Worm (Caenorhabditis elegans) whole organism, young adult: Measurements from ENCODE around the gene sna-3.

Source experiments
- B0261.1 ChIP-seq: sonication (generic microtip); optimal IDR thresholded peaks from 2 replicates; lab custom pipeline; 2016; ENCODE audit warnings: mild to moderate bottlenecking, missing genetic modification characterization, moderate library complexity, missing compliant biosample characterization
- B0336.3 ChIP-seq: fragments of 200-800 bp; sonication (Bioruptor generic); IDR thresholded peaks from 2 replicates; pipeline ENCODE4 v1.3.6; 2022; ENCODE audit warnings: missing genetic modification characterization, missing compliant biosample characterization
- C06A6.2 ChIP-seq: fragments of 200-800 bp; sonication (Bioruptor generic); conservative IDR thresholded peaks from 2 replicates; pipeline ENCODE4 v1.3.6; 2022; ENCODE audit warnings: missing genetic modification characterization, missing compliant biosample characterization
- C17E4.6 ChIP-seq: fragments of 200-800 bp; sonication (Bioruptor generic); IDR thresholded peaks from 2 replicates; pipeline ENCODE4 v1.3.6; 2022; ENCODE audit warnings: missing genetic modification reagents, missing genetic modification characterization, missing compliant biosample characterization
- F39B2.1 ChIP-seq: fragments of 200-800 bp; sonication (Bioruptor generic); IDR thresholded peaks from 2 replicates; pipeline ENCODE4 v1.3.6; 2022; ENCODE audit warnings: missing genetic modification reagents, missing genetic modification characterization, missing compliant biosample characterization
- F52B5.7 ChIP-seq: sonication (generic microtip); optimal IDR thresholded peaks from 2 replicates; lab custom pipeline; 2016; ENCODE audit warnings: mild to moderate bottlenecking, missing genetic modification characterization, missing compliant biosample characterization
- F57A8.1 ChIP-seq: fragments of 200-800 bp; sonication (Bioruptor generic); optimal IDR thresholded peaks from 2 replicates; lab custom pipeline; 2018; ENCODE audit warnings: mild to moderate bottlenecking, missing genetic modification characterization, moderate library complexity, missing compliant biosample characterization
- T07F8.4 ChIP-seq: sonication (generic microtip); optimal IDR thresholded peaks from 2 replicates; lab custom pipeline; 2016; ENCODE audit warnings: mild to moderate bottlenecking, missing genetic modification characterization, moderate library complexity, missing compliant biosample characterization
- Y53F4B.3 ChIP-seq: fragments of 200-800 bp; sonication (Bioruptor generic); IDR thresholded peaks from 2 replicates; pipeline ENCODE4 v1.3.6; 2022; ENCODE audit warnings: missing genetic modification reagents, missing genetic modification characterization, missing compliant biosample characterization
- Y53G8AR.9 ChIP-seq: fragments of 200-800 bp; sonication (Bioruptor generic); conservative IDR thresholded peaks from 2 replicates; pipeline ENCODE4 v1.3.6; 2022; ENCODE audit warnings: missing genetic modification reagents, missing genetic modification characterization, missing compliant biosample characterization
- Y67H2A.10 ChIP-seq: fragments of 200-800 bp; sonication (Bioruptor generic); conservative IDR thresholded peaks from 2 replicates; pipeline ENCODE4 v1.3.6; 2022; ENCODE audit warnings: missing genetic modification reagents, missing genetic modification characterization, missing compliant biosample characterization
- Y79H2A.3 ChIP-seq: fragments of 200-800 bp; sonication (Bioruptor generic); conservative IDR thresholded peaks from 2 replicates; pipeline ENCODE4 v1.3.6; 2022; ENCODE audit warnings: missing genetic modification reagents, missing genetic modification characterization, missing compliant biosample characterization
- ama-1 ChIP-seq, 3 experiments: fragments of 150-350 bp in 1 of 3; sonication (generic microtip) in 2 of 3; optimal IDR thresholded peaks; 2 replicates each; lab custom pipeline; 2014 to 2018; ENCODE audit warnings: missing biosample characterization in 2 of 3, missing genetic modification characterization in 2 of 3, missing genetic modification reagents in 2 of 3
- aptf-2 ChIP-seq: fragments of 200-800 bp; sonication (Bioruptor generic); conservative IDR thresholded peaks from 2 replicates; pipeline ENCODE4 v1.3.6; 2022; ENCODE audit warnings: missing genetic modification reagents, missing genetic modification characterization, missing compliant biosample characterization
- aptf-3 ChIP-seq: fragments of 200-800 bp; sonication (Bioruptor generic); IDR thresholded peaks from 2 replicates; pipeline ENCODE4 v1.3.6; 2022; ENCODE audit warnings: missing genetic modification characterization, missing compliant biosample characterization
- ccch-3 ChIP-seq: fragments of 200-800 bp; sonication (Bioruptor generic); optimal IDR thresholded peaks from 2 replicates; lab custom pipeline; 2018; ENCODE audit warnings: mild to moderate bottlenecking, missing genetic modification characterization, missing compliant biosample characterization
- cebp-1 ChIP-seq, 2 experiments: fragments of 200-800 bp in 1 of 2; sonication (Bioruptor generic) in 1 of 2; sonication (generic microtip) in 1 of 2; IDR thresholded peaks in 1 of 2; optimal IDR thresholded peaks in 1 of 2; 2 replicates each; pipeline versions ENCODE4 v1.3.6 to Lab custom; 2017 to 2022; ENCODE audit warnings: missing compliant biosample characterization in 2 of 2, missing genetic modification characterization in 2 of 2, mild to moderate bottlenecking in 1 of 2, missing genetic modification reagents in 1 of 2, moderate library complexity in 1 of 2
- cebp-2 ChIP-seq: fragments of 200-800 bp; sonication (Bioruptor generic); IDR thresholded peaks from 2 replicates; pipeline ENCODE4 v1.3.6; 2022; ENCODE audit warnings: missing genetic modification characterization, missing compliant biosample characterization
- ceh-40 ChIP-seq: fragments of 200-800 bp; sonication (Bioruptor generic); IDR thresholded peaks from 2 replicates; pipeline ENCODE4 v1.3.6; 2022; ENCODE audit warnings: missing genetic modification characterization, missing compliant biosample characterization
- dox-1 ChIP-seq: fragments of 200-800 bp; sonication (Bioruptor generic); IDR thresholded peaks from 2 replicates; pipeline ENCODE4 v1.3.6; 2022; ENCODE audit warnings: missing genetic modification reagents, missing genetic modification characterization, missing compliant biosample characterization
- efl-1 ChIP-seq: fragments of 150-350 bp; optimal IDR thresholded peaks from 2 replicates; lab custom pipeline; 2014; ENCODE audit warnings: missing biosample characterization, missing genetic modification reagents, missing genetic modification characterization
- egl-18 ChIP-seq: fragments of 200-800 bp; sonication (Bioruptor generic); IDR thresholded peaks from 2 replicates; pipeline ENCODE4 v1.3.6; 2022; ENCODE audit warnings: missing genetic modification reagents, missing genetic modification characterization, missing compliant biosample characterization
- hlh-12 ChIP-seq: sonication (generic microtip); optimal IDR thresholded peaks from 2 replicates; lab custom pipeline; 2016; ENCODE audit warnings: missing genetic modification characterization, missing compliant biosample characterization
- hmg-1.2 ChIP-seq: fragments of 200-800 bp; sonication (Bioruptor generic); IDR thresholded peaks from 2 replicates; pipeline ENCODE4 v1.3.6; 2022; ENCODE audit warnings: missing genetic modification reagents, missing genetic modification characterization, missing compliant biosample characterization
- let-526 ChIP-seq: fragments of 200-800 bp; sonication (Bioruptor generic); IDR thresholded peaks from 2 replicates; pipeline ENCODE4 v1.3.6; 2022; ENCODE audit warnings: missing genetic modification reagents, missing genetic modification characterization, missing compliant biosample characterization
- lin-26 ChIP-seq: fragments of 200-800 bp; sonication (Bioruptor generic); IDR thresholded peaks from 2 replicates; pipeline ENCODE4 v1.3.6; 2022; ENCODE audit warnings: missing genetic modification reagents, missing genetic modification characterization, missing compliant biosample characterization
- lin-40 ChIP-seq: sonication (generic microtip); optimal IDR thresholded peaks from 2 replicates; lab custom pipeline; 2016; ENCODE audit warnings: missing genetic modification characterization, mild to moderate bottlenecking, missing compliant biosample characterization, missing genotype, missing genetic modification reagents
- madf-8 ChIP-seq: fragments of 200-800 bp; sonication (Bioruptor generic); conservative IDR thresholded peaks from 2 replicates; pipeline ENCODE4 v1.3.6; 2022; ENCODE audit warnings: missing genetic modification reagents, missing genetic modification characterization, missing compliant biosample characterization
- mes-4 ChIP-seq: sonication (generic microtip); optimal IDR thresholded peaks from 2 replicates; lab custom pipeline; 2016; ENCODE audit warnings: missing genotype, missing genetic modification characterization, missing compliant biosample characterization
- nfya-2 ChIP-seq: fragments of 200-800 bp; sonication (Bioruptor generic); IDR thresholded peaks from 2 replicates; pipeline ENCODE4 v1.3.6; 2022; ENCODE audit warnings: missing genetic modification reagents, missing genetic modification characterization, missing compliant biosample characterization
- nfyb-1 ChIP-seq: fragments of 200-800 bp; sonication (Bioruptor generic); IDR thresholded peaks from 2 replicates; pipeline ENCODE4 v1.3.6; 2022; ENCODE audit warnings: missing genetic modification reagents, missing genetic modification characterization, missing compliant biosample characterization
- nhr-120 ChIP-seq: fragments of 200-800 bp; sonication (Bioruptor generic); IDR thresholded peaks from 2 replicates; pipeline ENCODE4 v1.3.6; 2022; ENCODE audit warnings: missing genetic modification characterization, missing compliant biosample characterization
- nhr-90 ChIP-seq: sonication (generic microtip); optimal IDR thresholded peaks from 2 replicates; lab custom pipeline; 2016; ENCODE audit warnings: missing genotype, mild to moderate bottlenecking, missing genetic modification characterization, missing compliant biosample characterization
- rec-8 ChIP-seq, 2 experiments: sonication (generic microtip); optimal IDR thresholded peaks; 2 replicates each; lab custom pipeline; 2016; ENCODE audit warnings: mild to moderate bottlenecking in 2 of 2, missing genetic modification characterization in 2 of 2, missing genetic modification reagents in 2 of 2, missing genotype in 2 of 2, missing biosample characterization in 1 of 2, missing compliant biosample characterization in 1 of 2, moderate library complexity in 1 of 2
- tlf-1 ChIP-seq: fragments of 200-800 bp; sonication (Bioruptor generic); optimal IDR thresholded peaks from 2 replicates; lab custom pipeline; 2018; ENCODE audit warnings: mild to moderate bottlenecking, missing genetic modification characterization, missing compliant biosample characterization
- unc-130 ChIP-seq: sonication (generic microtip); optimal IDR thresholded peaks from 2 replicates; lab custom pipeline; 2016; ENCODE audit warnings: missing genetic modification reagents, missing genetic modification characterization, missing compliant biosample characterization
- zfh-2 ChIP-seq: fragments of 200-800 bp; sonication (Bioruptor generic); conservative IDR thresholded peaks from 2 replicates; pipeline ENCODE4 v1.3.6; 2022; ENCODE audit warnings: missing genetic modification reagents, missing genetic modification characterization, missing compliant biosample characterization
- zim-3 ChIP-seq: sonication (generic microtip); optimal IDR thresholded peaks from 2 replicates; lab custom pipeline; 2017; ENCODE audit warnings: mild to moderate bottlenecking, missing genetic modification characterization, moderate library complexity, missing compliant biosample characterization
- ztf-18 ChIP-seq: sonication (generic microtip); optimal IDR thresholded peaks from 2 replicates; lab custom pipeline; 2016; ENCODE audit warnings: missing genotype, mild to moderate bottlenecking, missing genetic modification characterization, missing compliant biosample characterization
- ztf-22 ChIP-seq: fragments of 200-800 bp; sonication (Bioruptor generic); optimal IDR thresholded peaks from 2 replicates; lab custom pipeline; 2018; ENCODE audit warnings: mild to moderate bottlenecking, missing genetic modification characterization, moderate library complexity, missing compliant biosample characterization
- ztf-28 ChIP-seq: fragments of 200-800 bp; sonication (Bioruptor generic); IDR thresholded peaks from 2 replicates; pipeline ENCODE4 v1.3.6; 2022; ENCODE audit warnings: missing genetic modification reagents, missing genetic modification characterization, missing compliant biosample characterization
- ztf-6 ChIP-seq: fragments of 200-800 bp; sonication (Bioruptor generic); IDR thresholded peaks from 2 replicates; pipeline ENCODE4 v1.3.6; 2022; ENCODE audit warnings: missing genetic modification reagents, missing genetic modification characterization, missing compliant biosample characterization

The sna-3 gene

ce11 chrIII:6215943-6216342 lies 9.9 kb upstream of the sna-3 start:
- TF ChIP-seq efl-1 (GFP tag; lab: Kevin White, UChicago) (no peak), Y79H2A.3 (GFP tag; lab: Robert Waterston, UW) (no peak), B0261.1 (tag; lab: Kevin White, UChicago) (no peak), mes-4 (tag; lab: Kevin White, UChicago) (no peak), lin-26 (GFP tag; lab: Robert Waterston, UW) (no peak), C06A6.2 (GFP tag; lab: Robert Waterston, UW) (no peak), ztf-28 (GFP tag; lab: Robert Waterston, UW) (no peak), aptf-3 (GFP tag; lab: Robert Waterston, UW) (no peak), ztf-22 (GFP tag; lab: Kevin White, UChicago) (no peak), hmg-1.2 (GFP tag; lab: Robert Waterston, UW) (no peak), ceh-40 (no peak), Y53F4B.3 (GFP tag; lab: Robert Waterston, UW) (no peak), aptf-2 (GFP tag; lab: Robert Waterston, UW) (no peak), unc-130 (GFP tag; lab: Kevin White, UChicago) (no peak), ccch-3 (no peak), tlf-1 (GFP tag; lab: Kevin White, UChicago) (no peak), zim-3 (tag; lab: Kevin White, UChicago) (no peak), nhr-120 (GFP tag; lab: Robert Waterston, UW) (no peak), cebp-1 (GFP tag; IDR thresholded peaks at IDR 0.05; lab: Robert Waterston, UW) (no peak), cebp-1 (tag; optimal IDR thresholded peaks at IDR 0.05; lab: Kevin White, UChicago) (no peak)

- TF ChIP-seq ztf-18 (tag; lab: Kevin White, UChicago): no peak
- no peak for TF ChIP-seq ztf-22 (GFP tag; lab: Kevin White, UChicago)
- TF ChIP-seq F57A8.1 (GFP tag; lab: Kevin White, UChicago): no peak
- no peak for TF ChIP-seq egl-18 (GFP tag; lab: Robert Waterston, UW)
- TF ChIP-seq ztf-6: no peak
- no peak for TF ChIP-seq B0336.3 (GFP tag; lab: Robert Waterston, UW)
- TF ChIP-seq, all 124 proteins: peak for 0
These were observed 9.5 kb upstream of the sna-3 start, which contains the start of gene C23G10.11 for ce11 chrIII:6215476-6215875. Gene C23G10.11, minus strand, starts transcription at chrIII:6215576.

- TF ChIP-seq rec-8 (tag; optimal IDR thresholded peaks at IDR 0.05; lab: Kevin White, UChicago): no peak
These were observed 7.9 kb upstream of the sna-3 start, which contains the start of gene C23G10.10 for ce11 chrIII:6213915-6214314. Gene C23G10.10, minus strand, starts transcription at chrIII:6214015.

ce11 chrIII:6210215-6210822 lies 4.3 kb upstream of the sna-3 start:
- no peak for TF ChIP-seq nfyb-1
- no peak; the same call in 1 of the 2 replicates for TF ChIP-seq Y53G8AR.9 (GFP tag; lab: Robert Waterston, UW)
- TF ChIP-seq F52B5.7: no peak
- 0 out of 2 replicates have a peak, but pooled peaks have one; percentile 36 for TF ChIP-seq nfya-2 (GFP tag; lab: Robert Waterston, UW)
- no peak for TF ChIP-seq nhr-90
- no peak for TF ChIP-seq ama-1 (optimal IDR thresholded peaks at IDR 0.05; lab: Kevin White, UChicago)
- peak in 1 of 2 experiments; percentile 35 for TF ChIP-seq ama-1 (GFP tag; optimal IDR thresholded peaks at IDR 0.05; lab: Kevin White, UChicago)
- no peak for TF ChIP-seq lin-40 (tag; lab: Kevin White, UChicago)
- TF ChIP-seq cebp-2 (GFP tag; lab: Robert Waterston, UW): no peak
- no peak; the same call in 1 of the 2 replicates for TF ChIP-seq dox-1
- no peak for TF ChIP-seq F39B2.1 (GFP tag; lab: Robert Waterston, UW)
- peak; percentile 86 for TF ChIP-seq hmg-1.2 (GFP tag; lab: Robert Waterston, UW)
- no peak for TF ChIP-seq zfh-2 (GFP tag; lab: Robert Waterston, UW)
- no peak for TF ChIP-seq T07F8.4
- TF ChIP-seq hlh-12 (tag; lab: Kevin White, UChicago): no peak
- TF ChIP-seq egl-18 (GFP tag; lab: Robert Waterston, UW): no peak
- TF ChIP-seq madf-8 (GFP tag; lab: Robert Waterston, UW): no peak
- TF ChIP-seq let-526: no peak
- TF ChIP-seq Y67H2A.10 (GFP tag; lab: Robert Waterston, UW): no peak
- no peak for TF ChIP-seq C17E4.6 (GFP tag; lab: Robert Waterston, UW)
- no peak for TF ChIP-seq zim-3 (tag; lab: Kevin White, UChicago)
- TF ChIP-seq ceh-40: no peak
- TF ChIP-seq aptf-3 (GFP tag; lab: Robert Waterston, UW): no peak
